Fruit fly (Drosophila melanogaster): ENCODE measurements around the gene P5cr.

DNA sequence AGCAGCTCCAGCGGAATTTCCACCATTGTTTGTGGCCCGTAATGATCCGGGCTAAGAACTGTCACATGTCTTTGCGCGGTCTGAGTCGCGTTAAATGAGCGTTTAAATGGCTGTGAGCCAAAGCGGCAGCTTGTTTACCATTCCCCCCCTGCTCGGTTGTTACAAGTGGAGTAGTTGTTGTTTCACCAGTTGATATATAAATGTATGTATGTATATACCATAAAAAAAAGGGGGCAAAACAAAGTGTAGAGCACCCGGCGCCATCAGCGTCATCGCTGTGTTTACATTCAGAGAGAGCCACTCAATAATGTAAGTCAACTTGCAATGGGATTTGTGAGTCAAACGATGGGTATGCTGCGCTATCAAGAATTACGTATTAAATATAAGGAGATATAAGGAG is 28.2 kb downstream of the P5cr start:
- no peak for TF ChIP-seq CG13424 (tag; optimal IDR thresholded peaks at IDR 0.05)
- no peak for TF ChIP-seq Hsf (GFP tag; optimal IDR thresholded peaks at IDR 0.05)
- no peak for TF ChIP-seq CG10565 (GFP tag; optimal IDR thresholded peaks at IDR 0.05)
